Worm (Caenorhabditis elegans): ENCODE data around the gene F11C1.9.

Gene F11C1.9

ce11 chrX:13009645-13010044 is 32.3 kb upstream of the F11C1.9 start:
- TF ChIP-seq Y55F3AM.14 (GFP tag; optimal IDR thresholded peaks at IDR 0.05) (peak; percentile 76), nhr-21 (tag; optimal IDR thresholded peaks at IDR 0.05) (peak; percentile 63), sma-9 (GFP tag; optimal IDR thresholded peaks at IDR 0.05) (peak; percentile 46), sma-9 (tag; optimal IDR thresholded peaks at IDR 0.05) (no peak), blmp-1 (tag; optimal IDR thresholded peaks at IDR 0.05; ENCODE audit: insufficient read depth) (peak; percentile 91), nhr-23 (tag; optimal IDR thresholded peaks at IDR 0.05) (no peak), lsy-2 (tag; optimal IDR thresholded peaks at IDR 0.05) (peak in 1 of 2 experiments; percentile 16), fos-1 (tag; optimal IDR thresholded peaks at IDR 0.05) (peak; percentile 31), ZK546.5 (tag; optimal IDR thresholded peaks at IDR 0.05) (no peak), ceh-16 (tag; optimal IDR thresholded peaks at IDR 0.05) (peak; percentile 73), aly-2 (tag; optimal IDR thresholded peaks at IDR 0.05) (no peak), nhr-25 (tag; optimal IDR thresholded peaks at IDR 0.05) (peak; percentile 98), egl-27 (tag; optimal IDR thresholded peaks at IDR 0.05) (peak; percentile 30), sem-4 (tag; optimal IDR thresholded peaks at IDR 0.05) (peak; percentile 50)

ce11 chrX:13008895-13009294 is 31.5 kb upstream of the F11C1.9 start:
- peak; percentile 69 for TF ChIP-seq sma-9 (GFP tag; optimal IDR thresholded peaks at IDR 0.05)
- no peak for TF ChIP-seq sma-9 (tag; optimal IDR thresholded peaks at IDR 0.05)
- peak; percentile 99 for TF ChIP-seq nhr-25 (tag; optimal IDR thresholded peaks at IDR 0.05)
- TF ChIP-seq blmp-1 (tag; optimal IDR thresholded peaks at IDR 0.05; ENCODE audit: insufficient read depth) = peak; percentile 99
- peak; percentile 41 for TF ChIP-seq ceh-16 (tag; optimal IDR thresholded peaks at IDR 0.05)
- no peak for TF ChIP-seq F13H6.1 (tag; optimal IDR thresholded peaks at IDR 0.05)
- TF ChIP-seq nhr-23 (tag; optimal IDR thresholded peaks at IDR 0.05) = no peak
- no peak for TF ChIP-seq lin-13 (GFP tag; optimal IDR thresholded peaks at IDR 0.05)
- TF ChIP-seq egl-27 (tag; optimal IDR thresholded peaks at IDR 0.05) = no peak
- TF ChIP-seq unc-62 (GFP tag; optimal IDR thresholded peaks at IDR 0.05) = no peak

- TF ChIP-seq nhr-25 (tag; optimal IDR thresholded peaks at IDR 0.05) (peak; percentile 96), aly-2 (tag; optimal IDR thresholded peaks at IDR 0.05) (no peak), nhr-21 (tag; optimal IDR thresholded peaks at IDR 0.05) (peak; percentile 57), sma-3 (GFP tag; optimal IDR thresholded peaks at IDR 0.05) (peak; percentile 78), sma-9 (GFP tag; optimal IDR thresholded peaks at IDR 0.05) (peak; percentile 23), sma-9 (tag; optimal IDR thresholded peaks at IDR 0.05) (no peak), nhr-23 (tag; optimal IDR thresholded peaks at IDR 0.05) (no peak), nhr-10 (tag; optimal IDR thresholded peaks at IDR 0.05) (no peak), egl-27 (tag; optimal IDR thresholded peaks at IDR 0.05) (peak; percentile 23), blmp-1 (tag; optimal IDR thresholded peaks at IDR 0.05; ENCODE audit: insufficient read depth) (peak; percentile 94), fos-1 (tag; optimal IDR thresholded peaks at IDR 0.05) (peak; percentile 35), lsy-2 (tag; optimal IDR thresholded peaks at IDR 0.05) (peak in 1 of 2 experiments; percentile 7), elt-1 (tag; optimal IDR thresholded peaks at IDR 0.05) (no peak), skn-1 (tag; optimal IDR thresholded peaks at IDR 0.05) (no peak)
Measured at ce11 chrX:13007857-13008813, 30.8 kb upstream of the F11C1.9 start, which contains the start of gene nhr-25. TSS of gene nhr-25 (plus strand) at chrX:13008493.

ce11 chrX:13006734-13007133 is 29.4 kb upstream of the F11C1.9 start:
- no peak for TF ChIP-seq ztf-4 (tag; optimal IDR thresholded peaks at IDR 0.05)
- TF ChIP-seq nhr-129 (tag; optimal IDR thresholded peaks at IDR 0.05) = no peak
- TF ChIP-seq nhr-10 (tag; optimal IDR thresholded peaks at IDR 0.05) = no peak
- TF ChIP-seq elt-3 (tag; optimal IDR thresholded peaks at IDR 0.05) = no peak
- no peak for TF ChIP-seq nhr-12 (tag; optimal IDR thresholded peaks at IDR 0.05)
- TF ChIP-seq crh-2 (tag; optimal IDR thresholded peaks at IDR 0.05) = no peak
- TF ChIP-seq nhr-237 (tag; optimal IDR thresholded peaks at IDR 0.05) = no peak
- no peak for TF ChIP-seq ZK546.5 (tag; optimal IDR thresholded peaks at IDR 0.05)

- TF ChIP-seq nhr-25 (tag; optimal IDR thresholded peaks at IDR 0.05) (peak; percentile 24), lsy-2 (tag; optimal IDR thresholded peaks at IDR 0.05) (no peak)
Measured at ce11 chrX:13006328-13006727, 29.0 kb upstream of the F11C1.9 start.

ce11 chrX:13005730-13006129 is 28.4 kb upstream of the F11C1.9 start:
- TF ChIP-seq nhr-25 (tag; optimal IDR thresholded peaks at IDR 0.05) (peak; percentile 64), blmp-1 (tag; optimal IDR thresholded peaks at IDR 0.05; ENCODE audit: insufficient read depth) (peak; percentile 16), sma-3 (GFP tag; optimal IDR thresholded peaks at IDR 0.05) (no peak)

All from whole organism, L2 larva.